Fruit fly (Drosophila melanogaster) whole organism: Measurements from ENCODE around the gene CG8563.

Source experiments
- EcR ChIP-seq, 2 experiments: fragments of >200 bp; optimal IDR thresholded peaks; 2 replicates each; lab custom pipeline; 2017; ENCODE audit warnings: missing biosample characterization in 2 of 2, missing genetic modification characterization in 2 of 2, missing genetic modification reagents in 2 of 2
- pan ChIP-seq: fragments of >200 bp; optimal IDR thresholded peaks from 2 replicates; lab custom pipeline; 2017
- psq ChIP-seq: fragments of >200 bp; optimal IDR thresholded peaks from 2 replicates; lab custom pipeline; 2017
- usp ChIP-seq: fragments of >200 bp; optimal IDR thresholded peaks from 2 replicates; lab custom pipeline; 2017; ENCODE audit warnings: missing biosample characterization, missing genetic modification characterization, mixed read lengths

- TF ChIP-seq psq (lab: Kevin White, UChicago), result no peak
- TF ChIP-seq EcR (GFP tag; optimal IDR thresholded peaks at IDR 0.05; lab: Kevin White, UChicago), result no peak
- TF ChIP-seq pan, result no peak
- TF ChIP-seq usp (GFP tag; lab: Kevin White, UChicago), result no peak
Measured at dm6 chr3L:7422578-7422977, 32.0 kb downstream of the CG8563 start.
